Worm (Caenorhabditis elegans) whole organism, midembryonic: ENCODE measurements around the gene E02H4.6.

Experiments used
- T22C8.4 ChIP-seq: fragments of 200-800 bp; sonication (Bioruptor generic); IDR thresholded peaks from 2 replicates; pipeline ENCODE4 v1.3.6; 2022; ENCODE audit warnings: missing genetic modification characterization, missing compliant biosample characterization
- cog-1 ChIP-seq: sonication (generic microtip); optimal IDR thresholded peaks from 2 replicates; lab custom pipeline; 2016; ENCODE audit warnings: missing genetic modification characterization, missing compliant biosample characterization
- flt-1 ChIP-seq: fragments of 200-800 bp; sonication (Bioruptor generic); IDR thresholded peaks from 2 replicates; pipeline ENCODE4 v1.3.6; 2022; ENCODE audit warnings: missing genetic modification characterization, missing compliant biosample characterization
- klf-2 ChIP-seq: fragments of 200-800 bp; sonication (Bioruptor generic); conservative IDR thresholded peaks from 2 replicates; pipeline ENCODE4 v1.3.6; 2022; ENCODE audit warnings: missing genetic modification reagents, missing genetic modification characterization, missing compliant biosample characterization
- med-1 ChIP-seq: sonication (generic microtip); optimal IDR thresholded peaks from 2 replicates; lab custom pipeline; 2017; ENCODE audit warnings: missing genetic modification characterization, mild to moderate bottlenecking, missing compliant biosample characterization, antibody characterized with exemption, missing genetic modification reagents; ENCODE audit not compliant: insufficient read depth
- ref-1 ChIP-seq: fragments of 200-800 bp; sonication (Bioruptor generic); conservative IDR thresholded peaks from 2 replicates; pipeline ENCODE4 v1.3.6; 2022; ENCODE audit warnings: missing genetic modification reagents, missing genetic modification characterization, missing compliant biosample characterization
- tab-1 ChIP-seq: fragments of 200-800 bp; sonication (Bioruptor generic); IDR thresholded peaks from 2 replicates; pipeline ENCODE4 v1.3.6; 2022; ENCODE audit warnings: missing genetic modification characterization, missing compliant biosample characterization
- ztf-23 ChIP-seq: fragments of 200-800 bp; sonication (Bioruptor generic); IDR thresholded peaks from 2 replicates; pipeline ENCODE4 v1.3.6; 2022; ENCODE audit warnings: missing genetic modification reagents, missing genetic modification characterization, missing compliant biosample characterization
- ztf-29 ChIP-seq: fragments of 200-800 bp; sonication (Bioruptor generic); IDR thresholded peaks from 2 replicates; pipeline ENCODE4 v1.3.6; 2022; ENCODE audit warnings: missing genetic modification reagents, missing genetic modification characterization, missing compliant biosample characterization

DNA sequence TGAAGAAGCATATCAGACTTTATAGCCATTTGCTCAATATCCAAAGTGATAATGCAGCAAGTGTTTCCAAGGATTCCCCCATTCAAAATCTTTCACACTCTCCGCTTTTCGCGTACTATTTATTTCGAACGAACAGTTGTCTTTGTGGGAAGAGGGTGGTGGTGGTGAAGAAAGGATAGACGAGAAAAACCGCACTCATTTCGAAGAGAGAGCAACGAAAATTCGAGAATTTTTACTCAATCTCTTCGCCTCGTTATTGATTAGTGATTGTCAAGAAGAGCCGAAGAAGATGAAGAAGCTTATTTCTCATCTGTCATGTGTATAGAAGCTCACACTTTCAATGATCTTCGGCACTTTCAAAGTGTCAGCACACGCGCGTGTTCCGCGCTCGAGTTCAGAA, 35.9 kb upstream of the E02H4.6 start:
- TF ChIP-seq ref-1 (GFP tag; lab: Robert Waterston, UW) (no peak), tab-1 (GFP tag; lab: Robert Waterston, UW) (no peak), T22C8.4 (no peak), flt-1 (no peak), ztf-23 (no peak), cog-1 (no peak), klf-2 (no peak), med-1 (GFP tag; lab: Kevin White, UChicago) (no peak), ztf-29 (GFP tag; lab: Robert Waterston, UW) (no peak)
